Worm (Caenorhabditis elegans): ENCODE results near the gene E02A10.3.

- no peak for TF ChIP-seq mep-1 (tag; optimal IDR thresholded peaks at IDR 0.05)
- TF ChIP-seq hlh-1 (tag; optimal IDR thresholded peaks at IDR 0.05): no peak
Observed at ce11 chrV:12553286-12553725, 26.1 kb upstream of the E02A10.3 start.

Measured in whole organism, mixed stage, embryonic.